Worm (Caenorhabditis elegans) whole organism, late embryonic: ENCODE results near the gene pitr-3.

Source experiments
- C08G9.2 ChIP-seq: sonication (generic microtip); optimal IDR thresholded peaks from 2 replicates; lab custom pipeline; 2016; ENCODE audit warnings: mild to moderate bottlenecking, missing genetic modification characterization, moderate library complexity, missing compliant biosample characterization
- T23F11.4 ChIP-seq: fragments of 200-800 bp; sonication (Bioruptor generic); optimal IDR thresholded peaks from 2 replicates; lab custom pipeline; 2018; ENCODE audit warnings: mild to moderate bottlenecking, missing genetic modification characterization, missing compliant biosample characterization
- Y22D7AL.16 ChIP-seq: sonication (generic microtip); optimal IDR thresholded peaks from 2 replicates; lab custom pipeline; 2016; ENCODE audit warnings: missing genetic modification characterization, missing compliant biosample characterization
- ama-1 ChIP-seq: fragments of 150-350 bp; optimal IDR thresholded peaks from 2 replicates; lab custom pipeline; 2014
- ceh-14 ChIP-seq: sonication (generic microtip); optimal IDR thresholded peaks from 2 replicates; lab custom pipeline; 2016; ENCODE audit warnings: missing genotype, missing genetic modification characterization, missing compliant biosample characterization
- ceh-19 ChIP-seq: fragments of 200-800 bp; sonication (Bioruptor generic); optimal IDR thresholded peaks from 2 replicates; lab custom pipeline; 2018; ENCODE audit warnings: mild to moderate bottlenecking, missing genetic modification characterization, missing compliant biosample characterization
- ceh-30 ChIP-seq: fragments of 150-350 bp; optimal IDR thresholded peaks from 2 replicates; lab custom pipeline; 2014; ENCODE audit warnings: missing biosample characterization, missing genetic modification characterization
- ceh-31 ChIP-seq: sonication (generic microtip); optimal IDR thresholded peaks from 2 replicates; lab custom pipeline; 2016; ENCODE audit warnings: missing genetic modification characterization, missing compliant biosample characterization
- ceh-48 ChIP-seq: sonication (generic microtip); optimal IDR thresholded peaks from 2 replicates; lab custom pipeline; 2016; ENCODE audit warnings: missing genetic modification characterization, inconsistent platforms, missing compliant biosample characterization
- ceh-6 ChIP-seq: fragments of 200-800 bp; sonication (Bioruptor generic); optimal IDR thresholded peaks from 2 replicates; lab custom pipeline; 2018; ENCODE audit warnings: mild to moderate bottlenecking, missing genetic modification characterization, missing compliant biosample characterization
- dmd-4 ChIP-seq: sonication (generic microtip); optimal IDR thresholded peaks from 2 replicates; lab custom pipeline; 2016; ENCODE audit warnings: borderline replicate concordance, missing genetic modification characterization, missing compliant biosample characterization
- elt-2 ChIP-seq: sonication (generic microtip); optimal IDR thresholded peaks from 2 replicates; lab custom pipeline; 2016; ENCODE audit warnings: missing genetic modification reagents, missing genetic modification characterization, missing compliant biosample characterization
- elt-4 ChIP-seq: sonication (generic microtip); optimal IDR thresholded peaks from 2 replicates; lab custom pipeline; 2016; ENCODE audit warnings: missing genetic modification characterization, missing compliant biosample characterization
- hlh-13 ChIP-seq: fragments of 200-800 bp; sonication (Bioruptor generic); optimal IDR thresholded peaks from 2 replicates; lab custom pipeline; 2018; ENCODE audit warnings: mild to moderate bottlenecking, missing genetic modification characterization, missing compliant biosample characterization
- hlh-30 ChIP-seq: sonication (generic microtip); optimal IDR thresholded peaks from 2 replicates; lab custom pipeline; 2017; ENCODE audit warnings: antibody characterized with exemption, missing genetic modification characterization, missing compliant biosample characterization; ENCODE audit not compliant: insufficient read depth
- hlh-6 ChIP-seq: sonication (generic microtip); optimal IDR thresholded peaks from 2 replicates; lab custom pipeline; 2016; ENCODE audit warnings: missing genotype, missing genetic modification characterization, missing compliant biosample characterization
- lim-6 ChIP-seq: sonication (generic microtip); optimal IDR thresholded peaks from 2 replicates; lab custom pipeline; 2016; ENCODE audit warnings: missing genetic modification characterization, missing compliant biosample characterization
- madf-2 ChIP-seq: sonication (generic microtip); optimal IDR thresholded peaks from 2 replicates; lab custom pipeline; 2017; ENCODE audit warnings: missing genetic modification characterization, missing compliant biosample characterization
- nhr-11 ChIP-seq: fragments of 150-350 bp; optimal IDR thresholded peaks from 2 replicates; lab custom pipeline; 2014; ENCODE audit warnings: missing biosample characterization, missing genetic modification characterization
- npax-4 ChIP-seq: sonication (generic microtip); optimal IDR thresholded peaks from 2 replicates; lab custom pipeline; 2016; ENCODE audit warnings: missing genetic modification characterization, missing compliant biosample characterization
- pat-9 ChIP-seq: fragments of 200-800 bp; sonication (Bioruptor generic); optimal IDR thresholded peaks from 2 replicates; lab custom pipeline; 2018; ENCODE audit warnings: mild to moderate bottlenecking, missing genetic modification characterization, moderate library complexity, missing compliant biosample characterization
- pha-2 ChIP-seq: sonication (generic microtip); optimal IDR thresholded peaks from 2 replicates; lab custom pipeline; 2017; ENCODE audit warnings: mild to moderate bottlenecking, missing genetic modification characterization, missing compliant biosample characterization
- sox-2 ChIP-seq: fragments of 200-800 bp; sonication (Bioruptor generic); IDR thresholded peaks from 2 replicates; pipeline ENCODE4 v1.3.6; 2022; ENCODE audit warnings: missing genetic modification reagents, missing genetic modification characterization, missing compliant biosample characterization
- sox-4 ChIP-seq: sonication (generic microtip); optimal IDR thresholded peaks from 2 replicates; lab custom pipeline; 2017; ENCODE audit warnings: mild to moderate bottlenecking, missing genetic modification characterization, inconsistent platforms, missing compliant biosample characterization
- syd-9 ChIP-seq: sonication (generic microtip); optimal IDR thresholded peaks from 2 replicates; lab custom pipeline; 2016; ENCODE audit warnings: mild to moderate bottlenecking, missing genetic modification characterization, moderate library complexity, missing compliant biosample characterization

Gene pitr-3

ce11 chrV:9094976-9095375 is 46.2 kb downstream of the pitr-3 start:
- TF ChIP-seq sox-4 (tag; lab: Kevin White, UChicago) (no peak), elt-2 (tag; lab: Kevin White, UChicago) (no peak), C08G9.2 (tag; lab: Kevin White, UChicago) (no peak), syd-9 (no peak), ceh-14 (tag; lab: Kevin White, UChicago) (no peak), ceh-48 (tag; lab: Kevin White, UChicago) (no peak), nhr-11 (tag; lab: Kevin White, UChicago) (no peak), dmd-4 (tag; lab: Kevin White, UChicago) (no peak), pha-2 (no peak), ceh-30 (tag; lab: Kevin White, UChicago) (no peak), hlh-6 (tag; lab: Kevin White, UChicago) (no peak), ceh-31 (tag; lab: Kevin White, UChicago) (no peak), ceh-19 (GFP tag; lab: Kevin White, UChicago) (no peak), npax-4 (tag; lab: Kevin White, UChicago) (no peak)

- TF ChIP-seq ceh-19 (GFP tag; lab: Kevin White, UChicago), result no peak
- no peak for TF ChIP-seq elt-4
- TF ChIP-seq pha-2, result no peak
- TF ChIP-seq ama-1, result no peak
- no peak for TF ChIP-seq Y22D7AL.16 (tag; lab: Kevin White, UChicago)
- no peak for TF ChIP-seq T23F11.4
- no peak for TF ChIP-seq hlh-30
- TF ChIP-seq npax-4 (tag; lab: Kevin White, UChicago), result no peak
- TF ChIP-seq lim-6 (tag; lab: Kevin White, UChicago), result no peak
- TF ChIP-seq ceh-6 (GFP tag; lab: Kevin White, UChicago), result no peak
- TF ChIP-seq, all 69 proteins: peak for 0
These were observed 47.1 kb downstream of the pitr-3 start for ce11 chrV:9094060-9094628.

ce11 chrV:9092209-9092608 is 49.0 kb downstream of the pitr-3 start, which contains the start of gene T27E4.1:
Gene T27E4.1 (plus strand): TSS chrV:9092345.
- TF ChIP-seq sox-2 (GFP tag; lab: Robert Waterston, UW) (no peak), T23F11.4 (no peak), hlh-13 (GFP tag; lab: Kevin White, UChicago) (no peak), madf-2 (tag; lab: Kevin White, UChicago) (no peak), pat-9 (tag; lab: Kevin White, UChicago) (no peak)

ce11 chrV:9090824-9091798 is 50.1 kb downstream of the pitr-3 start:
- TF ChIP-seq ceh-30 (tag; lab: Kevin White, UChicago), result peak; percentile 35
